Worm (Caenorhabditis elegans): Measurements from ENCODE around the gene pde-2.
"Not testable (repeated sequence)": the region's sequence is repeated elsewhere in the genome, so short reads cannot be mapped to it uniquely, and the experiment has no call there.

The pde-2 gene

DNA sequence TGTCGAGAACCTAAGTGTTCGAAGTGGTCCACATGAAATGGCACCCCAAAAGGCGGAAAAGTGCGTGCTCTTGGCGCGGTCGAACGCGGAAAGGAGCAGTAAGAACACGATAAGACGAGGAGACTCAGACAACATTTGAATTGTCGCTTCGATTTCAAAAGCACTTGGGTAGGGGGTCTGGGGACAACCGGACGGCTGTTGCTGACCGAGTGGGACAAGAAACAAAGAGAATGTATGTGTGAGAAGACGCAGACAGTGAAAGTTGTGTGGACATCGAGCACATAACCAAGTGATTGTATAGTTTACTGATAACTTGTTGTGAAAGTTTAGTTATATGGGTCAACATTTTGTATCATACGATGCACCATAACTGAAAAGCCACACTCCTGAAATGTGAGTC lies 25.5 kb upstream of the pde-2 start (continued):
- TF ChIP-seq elt-2 (tag; optimal IDR thresholded peaks at IDR 0.05) (peak; percentile 59), alr-1 (tag; optimal IDR thresholded peaks at IDR 0.05; ENCODE audit: borderline replicate concordance) (no peak), swsn-7 (tag; optimal IDR thresholded peaks at IDR 0.05) (no peak), lsy-2 (tag; optimal IDR thresholded peaks at IDR 0.05) (peak in 1 of 2 experiments; percentile 21), nhr-20 (tag; optimal IDR thresholded peaks at IDR 0.05) (no peak), C34B4.2 (tag; optimal IDR thresholded peaks at IDR 0.05) (no peak), pqm-1 (tag; optimal IDR thresholded peaks at IDR 0.05) (no peak), unc-62 (GFP tag; optimal IDR thresholded peaks at IDR 0.05) (no peak), pag-3 (tag; optimal IDR thresholded peaks at IDR 0.05; ENCODE audit: borderline replicate concordance, insufficient read depth) (no peak), unc-98 (GFP tag; IDR thresholded peaks at IDR 0.05) (no peak), aha-1 (tag; optimal IDR thresholded peaks at IDR 0.05) (no peak)

DNA sequence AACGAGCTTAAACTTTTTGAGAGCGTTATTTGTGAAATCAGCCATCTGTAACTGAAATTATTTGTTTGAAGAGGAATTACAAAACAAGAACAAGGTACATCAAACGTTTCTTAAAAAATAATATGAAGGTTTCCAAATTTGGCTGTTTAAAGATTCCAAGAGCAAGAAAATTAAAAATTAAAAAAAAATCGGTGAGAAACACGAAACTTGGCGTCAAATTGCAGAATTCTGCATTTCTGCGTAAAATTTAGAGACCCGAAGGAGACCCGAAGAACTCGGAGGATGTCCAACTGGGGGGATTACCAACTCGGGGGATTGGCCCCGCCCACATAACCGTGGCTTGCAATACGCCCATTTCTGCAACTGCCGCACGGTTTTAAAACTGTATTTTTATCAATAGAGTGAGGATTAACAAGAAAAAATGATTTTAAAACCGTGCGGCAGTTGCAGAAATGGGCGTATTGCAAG lies 24.2 kb upstream of the pde-2 start, which contains the start of gene rab-6.1:
TSS of gene rab-6.1 (minus strand) at position 51 of the 468 bp plus-strand sequence.
- not testable (repeated sequence) for TF ChIP-seq zag-1 (tag; optimal IDR thresholded peaks at IDR 0.05); swsn-7 (tag; optimal IDR thresholded peaks at IDR 0.05); fkh-10 (GFP tag; optimal IDR thresholded peaks at IDR 0.05)

DNA sequence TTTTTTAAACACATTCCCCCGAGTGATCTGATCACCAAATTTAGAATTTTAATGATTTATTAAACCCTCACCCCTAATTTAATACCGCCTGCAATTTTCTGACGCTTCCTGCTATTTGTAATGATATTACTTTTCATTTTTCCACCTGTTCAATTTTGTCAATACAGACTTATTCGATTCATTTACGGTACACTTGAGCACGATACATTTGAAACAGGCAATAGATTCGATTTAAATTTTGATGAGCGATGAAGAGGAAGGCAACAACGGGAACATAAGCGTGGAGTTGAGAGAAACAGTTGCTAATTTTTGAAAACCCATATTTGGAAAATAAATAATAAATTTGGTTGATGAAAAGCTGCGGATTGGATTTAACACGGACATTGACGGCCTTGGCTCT lies 23.0 kb upstream of the pde-2 start:
- no peak for TF ChIP-seq lin-14 (GFP tag; optimal IDR thresholded peaks at IDR 0.05)
- no peak for TF ChIP-seq nhr-77 (tag; optimal IDR thresholded peaks at IDR 0.05)
- no peak for TF ChIP-seq F16B12.6 (tag; optimal IDR thresholded peaks at IDR 0.05)
- TF ChIP-seq tbx-2 (tag; optimal IDR thresholded peaks at IDR 0.05), result no peak
- no peak for TF ChIP-seq sptf-1 (tag; optimal IDR thresholded peaks at IDR 0.05)
- TF ChIP-seq fkh-4 (tag; optimal IDR thresholded peaks at IDR 0.05; ENCODE audit: borderline replicate concordance), result no peak
- no peak for TF ChIP-seq C16A3.4 (tag; optimal IDR thresholded peaks at IDR 0.05)

DNA sequence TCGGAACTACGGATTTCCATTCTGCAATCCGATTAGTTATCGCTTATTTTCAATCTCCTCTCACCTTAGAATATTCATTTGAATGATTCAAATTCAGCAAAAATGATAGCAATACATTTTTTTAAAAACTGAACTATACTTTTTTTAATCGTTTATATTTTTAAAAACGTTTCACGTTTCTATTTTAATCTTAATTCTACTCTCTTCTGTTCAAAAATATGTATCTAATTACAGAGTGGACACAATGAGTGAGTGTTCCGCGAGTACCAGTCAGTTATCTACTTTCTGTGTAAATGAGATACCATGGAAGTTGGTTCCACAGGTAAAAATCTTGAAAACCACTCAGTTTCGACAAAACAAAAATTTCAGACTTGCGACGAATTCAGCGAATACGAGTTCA lies 20.8 kb upstream of the pde-2 start, which contains the start of the genes F59B2.15 and zif-1:
TSS of gene F59B2.15 (minus strand) at position 101 of the 400 bp plus-strand sequence.
TSS of gene zif-1 (plus strand) at position 235 of the 400 bp plus-strand sequence.
- TF ChIP-seq mep-1 (tag; optimal IDR thresholded peaks at IDR 0.05) (no peak), blmp-1 (tag; optimal IDR thresholded peaks at IDR 0.05) (no peak), alr-1 (tag; optimal IDR thresholded peaks at IDR 0.05; ENCODE audit: borderline replicate concordance) (no peak), lin-35 (GFP tag; optimal IDR thresholded peaks at IDR 0.05) (no peak)

DNA sequence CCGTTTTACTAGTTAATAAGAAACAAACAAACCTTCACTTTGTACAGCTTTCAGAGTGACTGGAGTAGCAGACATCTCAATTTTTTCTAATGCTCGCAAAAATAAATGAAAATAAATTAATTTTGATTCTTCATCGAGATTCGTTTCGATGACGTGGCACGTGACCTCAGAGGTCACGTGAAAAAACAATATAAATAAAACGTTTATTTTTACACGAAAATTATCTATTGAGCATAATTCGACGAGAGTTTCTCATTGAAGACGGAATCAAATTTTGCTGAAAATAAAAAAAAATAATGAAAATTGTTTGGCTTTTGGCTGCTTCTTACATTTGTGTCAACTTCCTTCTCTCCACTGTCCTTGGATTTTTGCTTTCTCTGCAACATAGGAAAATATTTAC lies 20.2 kb upstream of the pde-2 start, which contains the start of gene rpn-6.2:
TSS of gene rpn-6.2 (minus strand) at position 101 of the 400 bp plus-strand sequence.
- TF ChIP-seq ets-5 (GFP tag; IDR thresholded peaks at IDR 0.05) (no peak), unc-30 (tag; optimal IDR thresholded peaks at IDR 0.05) (no peak), nhr-85 (tag) (peak; percentile 48), jun-1 (tag; optimal IDR thresholded peaks at IDR 0.05) (no peak), efl-3 (GFP tag; optimal IDR thresholded peaks at IDR 0.05) (no peak), sox-4 (tag; optimal IDR thresholded peaks at IDR 0.05) (no peak), fkh-4 (tag; optimal IDR thresholded peaks at IDR 0.05; ENCODE audit: borderline replicate concordance) (no peak), lin-35 (GFP tag; optimal IDR thresholded peaks at IDR 0.05) (no peak), mef-2 (tag; optimal IDR thresholded peaks at IDR 0.05) (no peak), unc-86 (tag; optimal IDR thresholded peaks at IDR 0.05) (no peak), tlp-1 (tag; optimal IDR thresholded peaks at IDR 0.05) (no peak), unc-62 (GFP tag; optimal IDR thresholded peaks at IDR 0.05) (no peak), egl-27 (tag; optimal IDR thresholded peaks at IDR 0.05) (no peak), zag-1 (tag; optimal IDR thresholded peaks at IDR 0.05) (no peak), efl-1 (optimal IDR thresholded peaks at IDR 0.05) (no peak), efl-1 (GFP tag; optimal IDR thresholded peaks at IDR 0.05 in 1 of 2) (peak in 1 of 2 experiments; percentile 39), mep-1 (tag; optimal IDR thresholded peaks at IDR 0.05) (no peak), F16B12.6 (tag; optimal IDR thresholded peaks at IDR 0.05) (no peak)

All from whole organism, L1 larva.